Worm (Caenorhabditis elegans) whole organism, L1 larva: ENCODE results near the gene dro-1.

Experiments used
- C16A3.4 ChIP-seq: fragments of 150-350 bp; optimal IDR thresholded peaks from 2 replicates; lab custom pipeline; 2014; ENCODE audit warnings: missing biosample characterization, missing genetic modification characterization
- C34B4.2 ChIP-seq: sonication (generic microtip); optimal IDR thresholded peaks from 2 replicates; lab custom pipeline; 2017; ENCODE audit warnings: mild to moderate bottlenecking, missing genetic modification characterization, missing compliant biosample characterization
- F16B12.6 ChIP-seq: fragments of 150-350 bp; optimal IDR thresholded peaks from 2 replicates; lab custom pipeline; 2014; ENCODE audit warnings: missing biosample characterization, missing genetic modification characterization
- alr-1 ChIP-seq: fragments of 200-800 bp; sonication (Bioruptor generic); optimal IDR thresholded peaks from 2 replicates; lab custom pipeline; 2018; ENCODE audit warnings: borderline replicate concordance, mild to moderate bottlenecking, missing genetic modification characterization, missing compliant biosample characterization
- aly-2 ChIP-seq: fragments of 150-350 bp; optimal IDR thresholded peaks from 2 replicates; lab custom pipeline; 2014; ENCODE audit warnings: missing biosample characterization, missing genetic modification characterization
- ama-1 ChIP-seq: fragments of 150-350 bp; optimal IDR thresholded peaks from 2 replicates; lab custom pipeline; 2014
- ceh-8 ChIP-seq: fragments of 200-800 bp; sonication (Bioruptor generic); optimal IDR thresholded peaks from 2 replicates; lab custom pipeline; 2018; ENCODE audit warnings: mild to moderate bottlenecking, missing genetic modification characterization, moderate library complexity, missing compliant biosample characterization
- ceh-82 ChIP-seq, 3 experiments: fragments of 150-350 bp in 1 of 3; sonication (generic microtip) in 2 of 3; optimal IDR thresholded peaks; 2 replicates each; lab custom pipeline; 2014 to 2017; ENCODE audit warnings: missing biosample characterization in 3 of 3, missing genetic modification characterization in 3 of 3
- ceh-88 ChIP-seq: fragments of 200-800 bp; sonication (Bioruptor generic); IDR thresholded peaks from 2 replicates; pipeline ENCODE4 v1.3.6; 2022; ENCODE audit warnings: missing genetic modification characterization, missing compliant biosample characterization
- ceh-90 ChIP-seq: sonication (generic microtip); optimal IDR thresholded peaks from 2 replicates; lab custom pipeline; 2016; ENCODE audit warnings: missing genetic modification characterization, missing compliant biosample characterization
- efl-1 ChIP-seq, 4 experiments: fragments of 150-350 bp; optimal IDR thresholded peaks in 3 of 4; peaks in 1 of 4; 1 replicate in 1 of 4; 2 replicates in 3 of 4; lab custom pipeline; 2014; ENCODE audit warnings: missing biosample characterization in 2 of 4, missing genetic modification characterization in 2 of 4, missing genetic modification reagents in 2 of 4
- egl-13 ChIP-seq: sonication (generic microtip); optimal IDR thresholded peaks from 2 replicates; lab custom pipeline; 2016; ENCODE audit warnings: missing genotype, missing genetic modification reagents, missing genetic modification characterization, missing compliant biosample characterization
- egl-27 ChIP-seq, 2 experiments: fragments of 150-350 bp in 1 of 2; sonication (generic microtip); optimal IDR thresholded peaks; 3 replicates each; lab custom pipeline; 2017 to 2018; ENCODE audit warnings: missing biosample characterization in 2 of 2, missing genetic modification characterization in 2 of 2, missing genetic modification reagents in 2 of 2
- elt-3 ChIP-seq, 6 experiments: fragments of 150-350 bp in 1 of 6; sonication (generic microtip); optimal IDR thresholded peaks; 2 replicates each; lab custom pipeline; 2017 to 2018; ENCODE audit warnings: missing biosample characterization in 6 of 6, missing genetic modification characterization in 6 of 6, inconsistent platforms in 1 of 6
- ets-5 ChIP-seq: fragments of 200-800 bp; sonication (Bioruptor generic); IDR thresholded peaks from 2 replicates; pipeline ENCODE4 v1.3.6; 2022; ENCODE audit warnings: missing genetic modification characterization, missing compliant biosample characterization
- fkh-10 ChIP-seq: sonication (generic microtip); optimal IDR thresholded peaks from 2 replicates; lab custom pipeline; 2017; ENCODE audit warnings: missing biosample characterization, missing genetic modification reagents, missing genetic modification characterization
- hlh-17 ChIP-seq: fragments of 200-800 bp; sonication (Bioruptor generic); optimal IDR thresholded peaks from 2 replicates; lab custom pipeline; 2018; ENCODE audit warnings: missing genetic modification characterization, mild to moderate bottlenecking, missing compliant biosample characterization, moderate library complexity, borderline replicate concordance
- hlh-4 ChIP-seq: sonication (generic microtip); optimal IDR thresholded peaks from 2 replicates; lab custom pipeline; 2016; ENCODE audit warnings: mild to moderate bottlenecking, missing genetic modification characterization, missing compliant biosample characterization
- hpl-2 ChIP-seq: fragments of 150-350 bp; optimal IDR thresholded peaks from 2 replicates; lab custom pipeline; 2014; ENCODE audit warnings: missing biosample characterization, missing genetic modification reagents, missing genetic modification characterization
- irx-1 ChIP-seq: sonication (generic microtip); optimal IDR thresholded peaks from 2 replicates; lab custom pipeline; 2016; ENCODE audit warnings: missing genetic modification characterization, missing compliant biosample characterization
- jun-1 ChIP-seq: fragments of 150-350 bp; optimal IDR thresholded peaks from 2 replicates; lab custom pipeline; 2014; ENCODE audit warnings: missing biosample characterization, missing genetic modification reagents, missing genetic modification characterization
- lin-35 ChIP-seq, 2 experiments: fragments of 150-350 bp; optimal IDR thresholded peaks; 2 replicates each; lab custom pipeline; 2014; ENCODE audit warnings: missing biosample characterization in 2 of 2, missing genetic modification characterization in 2 of 2, missing genetic modification reagents in 2 of 2
- lir-3 ChIP-seq: sonication (generic microtip); optimal IDR thresholded peaks from 2 replicates; lab custom pipeline; 2016; ENCODE audit warnings: mild to moderate bottlenecking, missing genetic modification characterization, moderate library complexity, missing compliant biosample characterization; ENCODE audit not compliant: poor library complexity
- lsy-2 ChIP-seq, 2 experiments: fragments of 150-350 bp; optimal IDR thresholded peaks; 2 replicates each; lab custom pipeline; 2014; ENCODE audit warnings: missing biosample characterization in 2 of 2, missing genetic modification characterization in 2 of 2
- mab-9 ChIP-seq: fragments of 200-800 bp; sonication (Bioruptor generic); IDR thresholded peaks from 2 replicates; pipeline ENCODE4 v1.3.6; 2022; ENCODE audit warnings: missing genetic modification reagents, missing genetic modification characterization, missing compliant biosample characterization
- nhr-11 ChIP-seq: fragments of 150-350 bp; optimal IDR thresholded peaks from 2 replicates; lab custom pipeline; 2014; ENCODE audit warnings: missing biosample characterization, missing genetic modification characterization
- nhr-12 ChIP-seq: sonication (generic microtip); optimal IDR thresholded peaks from 2 replicates; lab custom pipeline; 2017; ENCODE audit warnings: missing biosample characterization, missing genetic modification characterization
- nhr-19 ChIP-seq: fragments of 200-800 bp; sonication (Bioruptor generic); conservative IDR thresholded peaks from 2 replicates; pipeline ENCODE4 v1.3.6; 2022; ENCODE audit warnings: missing genetic modification characterization, missing compliant biosample characterization
- nhr-20 ChIP-seq: sonication (generic microtip); optimal IDR thresholded peaks from 2 replicates; lab custom pipeline; 2016; ENCODE audit warnings: mild to moderate bottlenecking, missing genetic modification characterization, missing compliant biosample characterization
- nhr-237 ChIP-seq: fragments of 150-350 bp; optimal IDR thresholded peaks from 2 replicates; lab custom pipeline; 2014; ENCODE audit warnings: missing biosample characterization, missing genetic modification characterization
- nhr-47 ChIP-seq: sonication (generic microtip); optimal IDR thresholded peaks from 2 replicates; lab custom pipeline; 2016; ENCODE audit warnings: mild to moderate bottlenecking, missing genetic modification characterization, moderate library complexity, missing compliant biosample characterization
- nhr-71 ChIP-seq: sonication (generic microtip); optimal IDR thresholded peaks from 2 replicates; lab custom pipeline; 2016; ENCODE audit warnings: mild to moderate bottlenecking, missing genetic modification characterization, moderate library complexity, missing compliant biosample characterization
- nhr-85 ChIP-seq: sonication (generic microtip); peaks from one replicate; lab custom pipeline; 2016; ENCODE audit warnings: missing genetic modification characterization, inconsistent platforms, missing compliant biosample characterization
- nhr-90 ChIP-seq: sonication (generic microtip); optimal IDR thresholded peaks from 2 replicates; lab custom pipeline; 2016; ENCODE audit warnings: mild to moderate bottlenecking, missing genetic modification characterization, missing compliant biosample characterization; ENCODE audit not compliant: poor library complexity
- pax-3 ChIP-seq: fragments of 200-800 bp; sonication (Bioruptor generic); optimal IDR thresholded peaks from 2 replicates; lab custom pipeline; 2018; ENCODE audit warnings: mild to moderate bottlenecking, missing genetic modification characterization, moderate library complexity, missing compliant biosample characterization
- pqm-1 ChIP-seq: sonication (generic microtip); optimal IDR thresholded peaks from 3 replicates; lab custom pipeline; 2017; ENCODE audit warnings: missing biosample characterization, missing genetic modification characterization
- skn-1 ChIP-seq: fragments of 150-350 bp; optimal IDR thresholded peaks from 2 replicates; lab custom pipeline; 2014; ENCODE audit warnings: missing biosample characterization, missing genetic modification characterization
- snpc-4 ChIP-seq: fragments of 150-350 bp; optimal IDR thresholded peaks from 2 replicates; lab custom pipeline; 2014; ENCODE audit warnings: missing biosample characterization, missing genetic modification characterization
- snu-23 ChIP-seq: sonication (generic microtip); optimal IDR thresholded peaks from 2 replicates; lab custom pipeline; 2016; ENCODE audit warnings: missing genetic modification characterization, missing compliant biosample characterization
- sox-4 ChIP-seq: sonication (generic microtip); optimal IDR thresholded peaks from 2 replicates; lab custom pipeline; 2016; ENCODE audit warnings: missing genetic modification characterization, missing compliant biosample characterization
- sptf-1 ChIP-seq: fragments of 150-350 bp; optimal IDR thresholded peaks from 2 replicates; lab custom pipeline; 2014; ENCODE audit warnings: missing biosample characterization, missing genetic modification characterization
- sup-37 ChIP-seq: fragments of 200-800 bp; sonication (Bioruptor generic); optimal IDR thresholded peaks from 2 replicates; lab custom pipeline; 2018; ENCODE audit warnings: mild to moderate bottlenecking, missing genetic modification characterization, missing compliant biosample characterization
- swsn-7 ChIP-seq: sonication (generic microtip); optimal IDR thresholded peaks from 2 replicates; lab custom pipeline; 2016; ENCODE audit warnings: missing genetic modification characterization, missing compliant biosample characterization
- tbx-2 ChIP-seq: sonication (generic microtip); optimal IDR thresholded peaks from 2 replicates; lab custom pipeline; 2016; ENCODE audit warnings: missing genetic modification characterization, missing compliant biosample characterization
- tlp-1 ChIP-seq: fragments of 150-350 bp; optimal IDR thresholded peaks from 2 replicates; lab custom pipeline; 2014; ENCODE audit warnings: missing biosample characterization, missing genetic modification characterization
- unc-62 ChIP-seq: fragments of 150-350 bp; optimal IDR thresholded peaks from 2 replicates; lab custom pipeline; 2014; ENCODE audit warnings: missing biosample characterization, missing genetic modification reagents, missing genetic modification characterization
- unc-86 ChIP-seq: sonication (generic microtip); optimal IDR thresholded peaks from 2 replicates; lab custom pipeline; 2016; ENCODE audit warnings: missing genetic modification characterization, missing compliant biosample characterization
- xbp-1 ChIP-seq: sonication (generic microtip); optimal IDR thresholded peaks from 2 replicates; lab custom pipeline; 2016; ENCODE audit warnings: missing genetic modification characterization, missing compliant biosample characterization
- zag-1 ChIP-seq: fragments of 150-350 bp; optimal IDR thresholded peaks from 2 replicates; lab custom pipeline; 2014; ENCODE audit warnings: missing biosample characterization, missing genetic modification characterization
- ztf-11 ChIP-seq, 2 experiments: sonication (generic microtip); optimal IDR thresholded peaks; 2 replicates each; lab custom pipeline; 2016 to 2017; ENCODE audit warnings: missing genetic modification characterization in 2 of 2, missing biosample characterization in 1 of 2, missing compliant biosample characterization in 1 of 2

dro-1 gene

ce11 chrIII:13310552-13310951 lies 31.9 kb upstream of the dro-1 start (continued):
- TF ChIP-seq elt-3 (tag; optimal IDR thresholded peaks at IDR 0.05; lab: Kevin White, UChicago) (no peak), zag-1 (tag; lab: Kevin White, UChicago) (no peak), F16B12.6 (no peak), lsy-2 (tag; optimal IDR thresholded peaks at IDR 0.05; lab: Kevin White, UChicago) (peak in 1 of 2 experiments; percentile 23), nhr-20 (tag; lab: Kevin White, UChicago) (peak; percentile 13), fkh-10 (GFP tag; lab: Kevin White, UChicago) (no peak), swsn-7 (no peak), ztf-11 (tag; optimal IDR thresholded peaks at IDR 0.05; lab: Kevin White, UChicago) (no peak), nhr-90 (no peak), nhr-237 (tag; lab: Kevin White, UChicago) (no peak), irx-1 (tag; lab: Kevin White, UChicago) (no peak), pqm-1 (no peak), ceh-8 (GFP tag; lab: Kevin White, UChicago) (no peak), ceh-90 (tag; lab: Kevin White, UChicago) (no peak), alr-1 (tag; lab: Kevin White, UChicago) (no peak), hpl-2 (no peak), hlh-4 (tag; lab: Kevin White, UChicago) (no peak), egl-27 (tag; optimal IDR thresholded peaks at IDR 0.05; lab: Kevin White, UChicago) (no peak), nhr-11 (no peak), sptf-1 (tag; lab: Kevin White, UChicago) (no peak), skn-1 (tag; lab: Kevin White, UChicago) (no peak), ama-1 (no peak), ets-5 (GFP tag; lab: Robert Waterston, UW) (no peak), lir-3 (tag; lab: Kevin White, UChicago) (no peak), unc-86 (no peak), sox-4 (tag; lab: Kevin White, UChicago) (no peak), ceh-82 (tag; optimal IDR thresholded peaks at IDR 0.05; lab: Kevin White, UChicago) (no peak), hlh-17 (GFP tag; lab: Kevin White, UChicago) (no peak), jun-1 (tag; lab: Kevin White, UChicago) (peak; percentile 8), lin-35 (GFP tag; optimal IDR thresholded peaks at IDR 0.05; lab: Kevin White, UChicago) (peak; percentile 33 to 54), sup-37 (GFP tag; lab: Kevin White, UChicago) (no peak), tlp-1 (tag; lab: Kevin White, UChicago) (no peak), mab-9 (GFP tag; lab: Robert Waterston, UW) (no peak), snu-23 (GFP tag; lab: Kevin White, UChicago) (peak; percentile 57), efl-1 (optimal IDR thresholded peaks at IDR 0.05; lab: Kevin White, UChicago) (peak in 1 of 2 experiments; percentile 11), efl-1 (GFP tag; optimal IDR thresholded peaks at IDR 0.05 in 1 of 2; lab: Kevin White, UChicago) (peak; percentile 45 to 95), tbx-2 (tag; lab: Kevin White, UChicago) (no peak), xbp-1 (tag; lab: Kevin White, UChicago) (no peak), aly-2 (tag; lab: Kevin White, UChicago) (no peak), nhr-71 (peak; percentile 35), ceh-88 (GFP tag; lab: Robert Waterston, UW) (no peak), egl-13 (tag; lab: Kevin White, UChicago) (no peak), nhr-12 (tag; lab: Kevin White, UChicago) (no peak), snpc-4 (peak; percentile 1), unc-62 (GFP tag; lab: Kevin White, UChicago) (no peak), C16A3.4 (tag; lab: Kevin White, UChicago) (no peak), nhr-85 (tag; lab: Kevin White, UChicago) (no peak), nhr-47 (no peak), pax-3 (no peak), C34B4.2 (tag; lab: Kevin White, UChicago) (no peak), nhr-19 (0 out of 2 replicates have a peak, but pooled peaks have one; percentile 2)
